Fruit fly (Drosophila melanogaster): ENCODE data around the gene mus81.

Gene mus81

dm6 chrX:948285-948556 lies 7.3 kb downstream of the mus81 start (continued):
- peak; percentile 14 for TF ChIP-seq sug (tag; optimal IDR thresholded peaks at IDR 0.05)
- TF ChIP-seq CG31224 (GFP tag; IDR thresholded peaks at IDR 0.05): peak; percentile 51
- peak; percentile 5 for TF ChIP-seq CG15269 (tag; optimal IDR thresholded peaks at IDR 0.05)
- TF ChIP-seq CG1602 (GFP tag; optimal IDR thresholded peaks at IDR 0.05): no peak
- TF ChIP-seq fd96Cb (tag; optimal IDR thresholded peaks at IDR 0.05): no peak
- no peak for TF ChIP-seq grn (GFP tag; optimal IDR thresholded peaks at IDR 0.05)
- peak; percentile 73 for TF ChIP-seq row (GFP tag; IDR thresholded peaks at IDR 0.05)
- TF ChIP-seq CG11085 (GFP tag; IDR thresholded peaks at IDR 0.05): 0 out of 2 replicates have a peak, but pooled peaks have one; percentile 12
- TF ChIP-seq Antp (GFP tag; optimal IDR thresholded peaks at IDR 0.05): peak; percentile 45
- TF ChIP-seq CG1529 (GFP tag; optimal IDR thresholded peaks at IDR 0.05): no peak
- peak; percentile 12 for TF ChIP-seq CG12071 (GFP tag; optimal IDR thresholded peaks at IDR 0.05)
- TF ChIP-seq Xbp1 (GFP tag; optimal IDR thresholded peaks at IDR 0.05): peak; percentile 0
- TF ChIP-seq Med (GFP tag): peak; percentile 90
- TF ChIP-seq CG9215 (GFP tag; IDR thresholded peaks at IDR 0.05): peak; percentile 38; the same call in 1 of the 2 replicates
- TF ChIP-seq gro (GFP tag; optimal IDR thresholded peaks at IDR 0.05): peak; percentile 2
- peak; percentile 42 for TF ChIP-seq CG2678 (tag; optimal IDR thresholded peaks at IDR 0.05)
- TF ChIP-seq CG17612 (GFP tag; IDR thresholded peaks at IDR 0.05): 0 out of 2 replicates have a peak, but pooled peaks have one; percentile 8
- peak; percentile 6 for TF ChIP-seq ind (GFP tag; optimal IDR thresholded peaks at IDR 0.05)
- TF ChIP-seq Awh (GFP tag; IDR thresholded peaks at IDR 0.05): no peak
- peak; percentile 72 for TF ChIP-seq CG12769 (tag; optimal IDR thresholded peaks at IDR 0.05)
- 0 out of 3 replicates have a peak, but pooled peaks have one; percentile 41 for TF ChIP-seq zfh1 (GFP tag; IDR thresholded peaks at IDR 0.05)
- TF ChIP-seq gem (tag; optimal IDR thresholded peaks at IDR 0.05): peak; percentile 20
- TF ChIP-seq fu2 (GFP tag; optimal IDR thresholded peaks at IDR 0.05): peak; percentile 13
- TF ChIP-seq knrl (GFP tag; IDR thresholded peaks at IDR 0.05; ENCODE audit: partially characterized antibody): no peak
- TF ChIP-seq pan (optimal IDR thresholded peaks at IDR 0.05): no peak
- TF ChIP-seq pan (GFP tag; optimal IDR thresholded peaks at IDR 0.05 in 1 of 2, IDR thresholded peaks at IDR 0.05 in 1 of 2): peak in 1 of 2 experiments; percentile 38
- TF ChIP-seq CG1603 (tag; optimal IDR thresholded peaks at IDR 0.05): peak; percentile 7
- no peak for TF ChIP-seq CG9797 (GFP tag; optimal IDR thresholded peaks at IDR 0.05)
- TF ChIP-seq Dbx (GFP tag; IDR thresholded peaks at IDR 0.05): peak; percentile 55; the same call in 2 of the 3 replicates
- peak; percentile 76 for TF ChIP-seq Rfx (GFP tag; IDR thresholded peaks at IDR 0.05)
- TF ChIP-seq CG31441 (GFP tag; IDR thresholded peaks at IDR 0.05): no peak
- no peak for TF ChIP-seq CG33213 (GFP tag; optimal IDR thresholded peaks at IDR 0.05)
- TF ChIP-seq CG18619 (GFP tag; optimal IDR thresholded peaks at IDR 0.05): no peak
- TF ChIP-seq inv (GFP tag; IDR thresholded peaks at IDR 0.05; ENCODE audit: partially characterized antibody): no peak
- TF ChIP-seq bab2 (GFP tag; optimal IDR thresholded peaks at IDR 0.05): peak; percentile 23
- peak; percentile 40 for TF ChIP-seq CG7786 (GFP tag; optimal IDR thresholded peaks at IDR 0.05)
- peak; percentile 4 for TF ChIP-seq lilli (GFP tag; optimal IDR thresholded peaks at IDR 0.05)
- TF ChIP-seq CG9817 (tag; optimal IDR thresholded peaks at IDR 0.05): peak; percentile 18
- TF ChIP-seq Nf-YB (GFP tag; optimal IDR thresholded peaks at IDR 0.05): no peak
- peak; percentile 57 for TF ChIP-seq lab (GFP tag; optimal IDR thresholded peaks at IDR 0.05)
- peak; percentile 50; the same call in 1 of the 3 replicates for TF ChIP-seq Aef1 (GFP tag; IDR thresholded peaks at IDR 0.05)
- TF ChIP-seq twi (tag; optimal IDR thresholded peaks at IDR 0.05): no peak
- peak; percentile 69 for TF ChIP-seq slbo (GFP tag; IDR thresholded peaks at IDR 0.05)
- peak; percentile 11 for TF ChIP-seq pb (GFP tag; optimal IDR thresholded peaks at IDR 0.05)
- no peak for TF ChIP-seq CG15073 (GFP tag; optimal IDR thresholded peaks at IDR 0.05)
- TF ChIP-seq jumu (GFP tag; optimal IDR thresholded peaks at IDR 0.05): peak; percentile 6
- TF ChIP-seq MBD-R2 (GFP tag; IDR thresholded peaks at IDR 0.05): peak; percentile 20; the same call in 1 of the 2 replicates
- 0 out of 2 replicates have a peak, but pooled peaks have one; percentile 17 for TF ChIP-seq Taf1 (GFP tag; IDR thresholded peaks at IDR 0.05)
- TF ChIP-seq grau (tag; optimal IDR thresholded peaks at IDR 0.05): peak; percentile 79
- peak; percentile 43; the same call in 1 of the 2 replicates for TF ChIP-seq lmd (GFP tag; IDR thresholded peaks at IDR 0.05)
- TF ChIP-seq Adf1 (GFP tag; IDR thresholded peaks at IDR 0.05): 0 out of 2 replicates have a peak, but pooled peaks have one; percentile 5
- peak; percentile 53; the same call in 1 of the 2 replicates for TF ChIP-seq al (GFP tag; IDR thresholded peaks at IDR 0.05)
